Fruit fly (Drosophila melanogaster) whole organism, embryonic: ENCODE results near the gene CG16972.
A peak's percentile ranks its signal among the peaks of the same experiment; 100 is the strongest.

ENCODE experiments used
- Adf1 ChIP-seq: fragments of 200-800 bp; sonication (Bioruptor generic); IDR thresholded peaks from 2 replicates; pipeline ENCODE4 v1.3.6; 2022; ENCODE audit warnings: missing biosample characterization, missing genetic modification characterization
- Bdp1 ChIP-seq: fragments of 200-800 bp; sonication (Bioruptor generic); optimal IDR thresholded peaks from 3 replicates; lab custom pipeline; 2016; ENCODE audit warnings: missing biosample characterization, missing genetic modification characterization
- Blimp-1 ChIP-seq: fragments of 200-800 bp; sonication (Bioruptor generic); optimal IDR thresholded peaks from 3 replicates; lab custom pipeline; 2018; ENCODE audit warnings: missing biosample characterization, missing genetic modification characterization, mild to moderate bottlenecking, moderate library complexity, missing genetic modification reagents
- CG10431 ChIP-seq: fragments of 200-800 bp; sonication (Bioruptor generic); optimal IDR thresholded peaks from 3 replicates; lab custom pipeline; 2018; ENCODE audit warnings: missing biosample characterization, mild to moderate bottlenecking, missing genetic modification characterization
- CG12391 ChIP-seq: fragments of 200-800 bp; sonication (Bioruptor generic); optimal IDR thresholded peaks from 3 replicates; lab custom pipeline; 2018; ENCODE audit warnings: missing biosample characterization, mild to moderate bottlenecking, missing genetic modification characterization, moderate library complexity
- CG16779 ChIP-seq: fragments of 200-800 bp; sonication (Bioruptor generic); IDR thresholded peaks from 2 replicates; pipeline ENCODE4 v1.3.6; 2022; ENCODE audit warnings: missing biosample characterization, missing genetic modification characterization
- CG18599 ChIP-seq: fragments of 200-800 bp; sonication (Bioruptor generic); optimal IDR thresholded peaks from 3 replicates; lab custom pipeline; 2017; ENCODE audit warnings: missing biosample characterization, missing genetic modification characterization, mild to moderate bottlenecking, moderate library complexity, missing genetic modification reagents
- CG2199 ChIP-seq: fragments of 200-800 bp; sonication (Bioruptor generic); IDR thresholded peaks from 3 replicates; pipeline ENCODE4 v1.3.6; 2022; ENCODE audit warnings: missing biosample characterization, missing genetic modification characterization
- CG2889 ChIP-seq: fragments of 200-800 bp; sonication (Bioruptor generic); IDR thresholded peaks from 3 replicates; pipeline ENCODE4 v1.3.6; 2022; ENCODE audit warnings: missing biosample characterization, missing genetic modification characterization
- CG30431 ChIP-seq: fragments of 200-800 bp; sonication (Bioruptor generic); optimal IDR thresholded peaks from 2 replicates; lab custom pipeline; 2017; ENCODE audit warnings: missing biosample characterization, missing genetic modification characterization
- CG33557 ChIP-seq: fragments of 200-800 bp; sonication (Bioruptor generic); optimal IDR thresholded peaks from 2 replicates; lab custom pipeline; 2019; ENCODE audit warnings: missing biosample characterization, mild to moderate bottlenecking, missing genetic modification characterization, moderate library complexity
- CG4617 ChIP-seq: fragments of 200-800 bp; sonication (Bioruptor generic); optimal IDR thresholded peaks from 3 replicates; lab custom pipeline; 2016; ENCODE audit warnings: missing biosample characterization, missing genetic modification characterization, borderline replicate concordance
- CG6254 ChIP-seq: fragments of 200-800 bp; sonication (Bioruptor generic); optimal IDR thresholded peaks from 3 replicates; lab custom pipeline; 2017; ENCODE audit warnings: mild to moderate bottlenecking, missing biosample characterization, missing genetic modification reagents, missing genetic modification characterization
- CG6765 ChIP-seq: fragments of 200-800 bp; sonication (Bioruptor generic); optimal IDR thresholded peaks from 3 replicates; lab custom pipeline; 2017; ENCODE audit warnings: missing biosample characterization, mild to moderate bottlenecking, missing genetic modification characterization
- CG9609 ChIP-seq: fragments of 200-800 bp; sonication (Bioruptor generic); optimal IDR thresholded peaks from 3 replicates; lab custom pipeline; 2016; ENCODE audit warnings: missing biosample characterization, missing genetic modification characterization
- CG9727 ChIP-seq: fragments of 200-800 bp; sonication (Bioruptor generic); optimal IDR thresholded peaks from 3 replicates; lab custom pipeline; 2017; ENCODE audit warnings: missing biosample characterization, mild to moderate bottlenecking, missing genetic modification characterization
- CG9817 ChIP-seq: fragments of 200-800 bp; sonication (Bioruptor generic); optimal IDR thresholded peaks from 2 replicates; lab custom pipeline; 2018; ENCODE audit warnings: missing biosample characterization, mild to moderate bottlenecking, missing genetic modification characterization, moderate library complexity
- Chrac-16 ChIP-seq: fragments of 200-800 bp; sonication (Bioruptor generic); optimal IDR thresholded peaks from 3 replicates; lab custom pipeline; 2016; ENCODE audit warnings: missing biosample characterization, missing genetic modification characterization
- CkIIα-i1 ChIP-seq: fragments of 200-800 bp; sonication (Bioruptor generic); IDR thresholded peaks from 2 replicates; pipeline ENCODE4 v1.3.6; 2022; ENCODE audit warnings: missing biosample characterization, missing genetic modification characterization
- Dad ChIP-seq: fragments of 200-800 bp; sonication (Bioruptor generic); optimal IDR thresholded peaks from 3 replicates; lab custom pipeline; 2016; ENCODE audit warnings: missing biosample characterization, missing genetic modification characterization
- Dip2 ChIP-seq: fragments of 200-800 bp; sonication (Bioruptor generic); IDR thresholded peaks from 2 replicates; pipeline ENCODE4 v1.3.6; 2022; ENCODE audit warnings: missing biosample characterization, missing genetic modification characterization
- Dp ChIP-seq: fragments of 200-800 bp; sonication (Bioruptor generic); optimal IDR thresholded peaks from 2 replicates; lab custom pipeline; 2018; ENCODE audit warnings: missing biosample characterization, mild to moderate bottlenecking, missing genetic modification characterization, moderate library complexity
- Dref ChIP-seq: fragments of 200-800 bp; sonication (Bioruptor generic); IDR thresholded peaks from 2 replicates; pipeline ENCODE4 v1.3.6; 2022; ENCODE audit warnings: missing biosample characterization, missing genetic modification characterization
- H2.0 ChIP-seq: fragments of 200-800 bp; sonication (Bioruptor generic); IDR thresholded peaks from 2 replicates; pipeline ENCODE4 v1.3.6; 2022; ENCODE audit warnings: missing biosample characterization, missing genetic modification characterization
- HmgD ChIP-seq: fragments of 200-800 bp; sonication (Bioruptor generic); optimal IDR thresholded peaks from 3 replicates; lab custom pipeline; 2016; ENCODE audit warnings: missing biosample characterization, missing genetic modification characterization
- Hr51 ChIP-seq, 2 experiments: fragments of 200-800 bp; sonication (Bioruptor generic); optimal IDR thresholded peaks; 2 replicates in 1 of 2; 3 replicates in 1 of 2; lab custom pipeline; 2016 to 2018; ENCODE audit warnings: missing biosample characterization in 2 of 2, missing genetic modification characterization in 2 of 2, mild to moderate bottlenecking in 1 of 2, moderate library complexity in 1 of 2
- Hsf ChIP-seq: fragments of 200-800 bp; sonication (Bioruptor generic); optimal IDR thresholded peaks from 3 replicates; lab custom pipeline; 2016; ENCODE audit warnings: missing biosample characterization, missing genetic modification characterization
- Jarid2 ChIP-seq: fragments of 200-800 bp; sonication (Bioruptor generic); optimal IDR thresholded peaks from 3 replicates; lab custom pipeline; 2017; ENCODE audit warnings: mild to moderate bottlenecking, missing biosample characterization, missing genetic modification reagents, missing genetic modification characterization
- Lpt ChIP-seq: fragments of >200 bp; optimal IDR thresholded peaks from 2 replicates; lab custom pipeline; 2018; ENCODE audit warnings: missing biosample characterization, missing genetic modification characterization
- Myb ChIP-seq: fragments of 200-800 bp; sonication (Bioruptor generic); optimal IDR thresholded peaks from 2 replicates; lab custom pipeline; 2016; ENCODE audit warnings: missing biosample characterization, missing genetic modification characterization
- Nf-YC ChIP-seq: fragments of 200-800 bp; optimal IDR thresholded peaks from 3 replicates; lab custom pipeline; 2019; ENCODE audit warnings: missing biosample characterization, mild to moderate bottlenecking, missing genetic modification characterization, moderate library complexity
- Scr ChIP-seq: fragments of 200-800 bp; sonication (Bioruptor generic); IDR thresholded peaks from 2 replicates; pipeline ENCODE4 v1.3.6; 2022; ENCODE audit warnings: missing biosample characterization, missing genetic modification characterization; ENCODE audit not compliant: partially characterized antibody
- Sin3A ChIP-seq: fragments of >200 bp; optimal IDR thresholded peaks from 2 replicates; lab custom pipeline; 2018
- Tbp ChIP-seq: fragments of >200 bp; optimal IDR thresholded peaks from 2 replicates; lab custom pipeline; 2018; ENCODE audit warnings: missing biosample characterization, missing genetic modification characterization
- Xrp1 ChIP-seq: fragments of 200-800 bp; sonication (Bioruptor generic); IDR thresholded peaks from 2 replicates; pipeline ENCODE4 v1.3.6; 2022; ENCODE audit warnings: missing biosample characterization, missing genetic modification characterization
- bowl ChIP-seq: fragments of 200-800 bp; sonication (Bioruptor generic); IDR thresholded peaks from 2 replicates; pipeline ENCODE4 v1.3.6; 2022; ENCODE audit warnings: missing biosample characterization, missing genetic modification characterization
- cato ChIP-seq: fragments of 200-800 bp; sonication (Bioruptor generic); optimal IDR thresholded peaks from 2 replicates; lab custom pipeline; 2016; ENCODE audit warnings: missing biosample characterization, missing genetic modification characterization, borderline replicate concordance
- cwo ChIP-seq: fragments of 200-800 bp; sonication (Bioruptor generic); optimal IDR thresholded peaks from 3 replicates; lab custom pipeline; 2017; ENCODE audit warnings: missing biosample characterization, missing genetic modification characterization, mild to moderate bottlenecking, moderate library complexity, missing genetic modification reagents
- dan ChIP-seq: fragments of 200-800 bp; sonication (Bioruptor generic); IDR thresholded peaks from 2 replicates; pipeline ENCODE4 v1.3.6; 2022; ENCODE audit warnings: missing biosample characterization, missing genetic modification characterization
- dpn ChIP-seq, 2 experiments: fragments of 200-800 bp; sonication (Bioruptor generic); optimal IDR thresholded peaks; 3 replicates each; lab custom pipeline; 2016; ENCODE audit warnings: missing biosample characterization in 2 of 2, missing genetic modification characterization in 2 of 2
- fd3F ChIP-seq: fragments of 200-800 bp; sonication (Bioruptor generic); optimal IDR thresholded peaks from 2 replicates; lab custom pipeline; 2018; ENCODE audit warnings: missing biosample characterization, mild to moderate bottlenecking, missing genetic modification characterization, moderate library complexity
- gfzf ChIP-seq: fragments of 200-800 bp; sonication (Bioruptor generic); optimal IDR thresholded peaks from 2 replicates; lab custom pipeline; 2016; ENCODE audit warnings: missing biosample characterization, mild to moderate bottlenecking, missing genetic modification characterization, moderate library complexity
- insv ChIP-seq, 2 experiments: fragments of 200-800 bp; sonication (Bioruptor generic); optimal IDR thresholded peaks; 3 replicates each; lab custom pipeline; 2016 to 2018; ENCODE audit warnings: missing biosample characterization in 2 of 2, missing genetic modification characterization in 2 of 2
- jing ChIP-seq: fragments of 200-800 bp; sonication (Bioruptor generic); optimal IDR thresholded peaks from 2 replicates; lab custom pipeline; 2018; ENCODE audit warnings: missing biosample characterization, mild to moderate bottlenecking, missing genetic modification characterization
- nerfin-1 ChIP-seq: fragments of 200-800 bp; sonication (Bioruptor generic); optimal IDR thresholded peaks from 3 replicates; lab custom pipeline; 2019; ENCODE audit warnings: missing biosample characterization, mild to moderate bottlenecking, missing genetic modification characterization, moderate library complexity
- odd ChIP-seq: fragments of 200-800 bp; sonication (Bioruptor generic); optimal IDR thresholded peaks from 2 replicates; lab custom pipeline; 2017; ENCODE audit warnings: missing biosample characterization, mild to moderate bottlenecking, missing genetic modification characterization
- org-1 ChIP-seq: fragments of 200-800 bp; sonication (Bioruptor generic); optimal IDR thresholded peaks from 2 replicates; lab custom pipeline; 2017; ENCODE audit warnings: missing biosample characterization, missing genetic modification characterization
- otp ChIP-seq: fragments of 200-800 bp; sonication (Bioruptor generic); IDR thresholded peaks from 3 replicates; pipeline ENCODE4, ENCODE4 v1.3.6; 2022; ENCODE audit warnings: missing biosample characterization, missing genetic modification characterization
- sima ChIP-seq: fragments of 200-800 bp; sonication (Bioruptor generic); optimal IDR thresholded peaks from 2 replicates; lab custom pipeline; 2016; ENCODE audit warnings: missing biosample characterization, missing genetic modification characterization
- ssp ChIP-seq: fragments of 200-800 bp; sonication (Bioruptor generic); IDR thresholded peaks from 2 replicates; pipeline ENCODE4 v1.3.6; 2022; ENCODE audit warnings: missing biosample characterization, missing genetic modification characterization
- toy ChIP-seq: fragments of 200-800 bp; sonication (Bioruptor generic); IDR thresholded peaks from 2 replicates; pipeline ENCODE4 v1.3.6; 2022; ENCODE audit warnings: missing biosample characterization, missing genetic modification characterization

CG16972 gene

DNA sequence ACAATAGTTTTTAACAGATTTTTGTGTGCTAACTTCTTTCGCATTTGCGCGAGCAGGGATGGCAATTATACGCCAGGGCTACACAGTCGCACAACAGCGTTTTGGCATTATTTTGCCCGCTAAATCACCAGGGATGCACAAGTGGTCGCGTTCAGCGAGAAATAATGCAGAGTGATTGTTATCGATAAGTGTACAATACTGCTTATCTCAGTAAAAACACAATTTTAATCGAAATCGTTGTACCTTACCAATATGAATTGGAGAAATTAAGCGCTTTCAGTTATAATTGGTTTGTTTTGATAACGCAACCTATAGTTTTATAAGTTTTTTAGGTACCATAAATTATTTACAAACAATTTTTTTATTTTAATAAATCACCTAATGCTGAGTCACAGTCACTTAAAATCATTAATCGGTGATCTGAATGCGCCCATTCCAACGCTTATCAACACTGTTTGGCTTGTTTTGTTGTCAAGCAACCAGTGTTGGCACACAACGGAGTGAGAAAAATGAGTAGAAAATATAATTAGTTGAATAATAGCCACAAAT is 26.3 kb downstream of the CG16972 start, which contains the start of the genes Sfmbt and CG5439 (continued):
- TF ChIP-seq org-1 (GFP tag; lab: Kevin White, UChicago), result no peak
- peak in 1 of 2 experiments; percentile 53 for TF ChIP-seq insv (GFP tag; optimal IDR thresholded peaks at IDR 0.05; lab: Kevin White, UChicago)
- TF ChIP-seq CG2199, result no peak
- no peak for TF ChIP-seq sima
- TF ChIP-seq dpn (GFP tag; optimal IDR thresholded peaks at IDR 0.05; lab: Kevin White, UChicago), result peak; percentile 85
- no peak for TF ChIP-seq dan (GFP tag; lab: Robert Waterston, UW)
- TF ChIP-seq Lpt, result no peak
- TF ChIP-seq CG18599 (GFP tag; lab: Kevin White, UChicago), result no peak
- peak; percentile 59 for TF ChIP-seq fd3F (GFP tag; lab: Kevin White, UChicago)
- peak; percentile 61; the same call in 1 of the 2 replicates for TF ChIP-seq CG16779 (GFP tag; lab: Robert Waterston, UW)
- peak; percentile 78 for TF ChIP-seq CG9609 (GFP tag; lab: Kevin White, UChicago)
- no peak for TF ChIP-seq odd
- peak; percentile 88 for TF ChIP-seq CG4617 (GFP tag; lab: Kevin White, UChicago)
- TF ChIP-seq Hr51 (GFP tag; optimal IDR thresholded peaks at IDR 0.05; lab: Kevin White, UChicago), result peak in 1 of 2 experiments; percentile 75
- TF ChIP-seq Tbp (GFP tag; lab: Kevin White, UChicago), result no peak
- peak; percentile 67 for TF ChIP-seq Bdp1
- peak; percentile 80 for TF ChIP-seq CG9817 (tag; lab: Kevin White, UChicago)
- peak; percentile 96 for TF ChIP-seq Sin3A (lab: Kevin White, UChicago)
- TF ChIP-seq jing, result no peak
- TF ChIP-seq cwo (GFP tag; lab: Kevin White, UChicago), result peak; percentile 55
- TF ChIP-seq Xrp1 (GFP tag; lab: Robert Waterston, UW), result peak; percentile 66
- TF ChIP-seq CkIIα-i1 (GFP tag; lab: Robert Waterston, UW), result no peak
- peak; percentile 72 for TF ChIP-seq ssp (GFP tag; lab: Robert Waterston, UW)
- TF ChIP-seq Dp (GFP tag; lab: Kevin White, UChicago), result peak; percentile 48
- peak; percentile 57 for TF ChIP-seq Dad (GFP tag; lab: Kevin White, UChicago)
- TF ChIP-seq CG2889 (GFP tag; lab: Robert Waterston, UW), result no peak
- peak; percentile 21; the same call in 1 of the 2 replicates for TF ChIP-seq Adf1
- TF ChIP-seq Nf-YC (tag; lab: Kevin White, UChicago), result no peak
- TF ChIP-seq HmgD, result peak; percentile 89
- no peak for TF ChIP-seq toy (GFP tag; lab: Robert Waterston, UW)
- TF ChIP-seq nerfin-1 (tag; lab: Kevin White, UChicago), result peak; percentile 60
- TF ChIP-seq CG9727 (GFP tag; lab: Kevin White, UChicago), result peak; percentile 79
- no peak for TF ChIP-seq Blimp-1 (GFP tag; lab: Kevin White, UChicago)
- TF ChIP-seq gfzf, result peak; percentile 60
- TF ChIP-seq Jarid2 (GFP tag; lab: Kevin White, UChicago), result no peak
- TF ChIP-seq CG12391 (tag; lab: Kevin White, UChicago), result peak; percentile 84
- TF ChIP-seq Hsf (GFP tag; lab: Kevin White, UChicago), result peak; percentile 83
- peak; percentile 38 for TF ChIP-seq H2.0
- no peak for TF ChIP-seq bowl (GFP tag; lab: Robert Waterston, UW)
- peak; percentile 62 for TF ChIP-seq CG33557 (GFP tag; lab: Kevin White, UChicago)
- TF ChIP-seq CG6254 (GFP tag; lab: Kevin White, UChicago), result peak; percentile 23
- TF ChIP-seq Dref, result peak; percentile 81
- peak; percentile 16 for TF ChIP-seq CG6765 (GFP tag; lab: Kevin White, UChicago)
- no peak for TF ChIP-seq Dip2 (GFP tag; lab: Robert Waterston, UW)
- TF ChIP-seq otp (GFP tag; lab: Robert Waterston, UW), result no peak
- TF ChIP-seq Myb (GFP tag; lab: Kevin White, UChicago), result peak; percentile 58
- peak; percentile 53; the same call in 1 of the 2 replicates for TF ChIP-seq Scr (GFP tag; lab: Robert Waterston, UW)
- peak; percentile 58 for TF ChIP-seq CG30431 (GFP tag; lab: Kevin White, UChicago)
- TF ChIP-seq Chrac-16 (GFP tag; lab: Kevin White, UChicago), result peak; percentile 76
- TF ChIP-seq cato, result peak; percentile 65
- TF ChIP-seq CG10431 (GFP tag; lab: Kevin White, UChicago), result no peak
